Fruit fly (Drosophila melanogaster): ENCODE data around the gene Trpml.

The Trpml gene

DNA sequence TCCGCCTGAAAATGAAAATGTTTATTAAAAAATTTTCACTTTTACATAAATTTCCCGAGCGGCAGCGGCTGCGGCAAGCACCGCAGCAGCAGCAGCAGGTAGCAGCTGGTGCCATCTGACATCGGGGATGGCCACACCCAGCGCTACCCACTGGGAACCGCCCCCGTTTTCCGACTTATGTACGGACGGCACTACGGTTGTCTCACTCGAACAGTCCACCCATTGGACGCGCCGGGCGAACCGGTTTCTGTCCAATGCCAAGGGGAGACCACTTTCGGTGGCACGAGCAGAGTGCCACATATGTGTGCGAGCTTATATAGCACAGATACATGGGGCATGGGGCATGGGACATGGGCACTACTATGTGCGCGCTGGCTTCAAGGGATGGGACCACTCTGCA lies 35.2 kb downstream of the Trpml start:
- TF ChIP-seq Eip78C (GFP tag) (no peak), Smox (GFP tag; optimal IDR thresholded peaks at IDR 0.05) (no peak), vri (GFP tag; optimal IDR thresholded peaks at IDR 0.05) (no peak), CG11762 (GFP tag; optimal IDR thresholded peaks at IDR 0.05; ENCODE audit: insufficient read depth) (no peak), Eip93F (GFP tag; optimal IDR thresholded peaks at IDR 0.05) (no peak), CG8632 (GFP tag; optimal IDR thresholded peaks at IDR 0.05) (no peak), CG6854 (GFP tag; optimal IDR thresholded peaks at IDR 0.05) (no peak), Ets21C (GFP tag; optimal IDR thresholded peaks at IDR 0.05) (no peak), Hr39 (GFP tag; optimal IDR thresholded peaks at IDR 0.05) (no peak), Eip75B (GFP tag; optimal IDR thresholded peaks at IDR 0.05) (no peak), CG8319 (GFP tag; optimal IDR thresholded peaks at IDR 0.05) (no peak), fd59A (GFP tag; optimal IDR thresholded peaks at IDR 0.05) (no peak), CG16779 (tag; optimal IDR thresholded peaks at IDR 0.05) (no peak), Sox14 (GFP tag; optimal IDR thresholded peaks at IDR 0.05) (no peak), net (GFP tag; optimal IDR thresholded peaks at IDR 0.05) (no peak), lz (GFP tag; optimal IDR thresholded peaks at IDR 0.05) (no peak), CG6276 (GFP tag; optimal IDR thresholded peaks at IDR 0.05) (no peak)

DNA sequence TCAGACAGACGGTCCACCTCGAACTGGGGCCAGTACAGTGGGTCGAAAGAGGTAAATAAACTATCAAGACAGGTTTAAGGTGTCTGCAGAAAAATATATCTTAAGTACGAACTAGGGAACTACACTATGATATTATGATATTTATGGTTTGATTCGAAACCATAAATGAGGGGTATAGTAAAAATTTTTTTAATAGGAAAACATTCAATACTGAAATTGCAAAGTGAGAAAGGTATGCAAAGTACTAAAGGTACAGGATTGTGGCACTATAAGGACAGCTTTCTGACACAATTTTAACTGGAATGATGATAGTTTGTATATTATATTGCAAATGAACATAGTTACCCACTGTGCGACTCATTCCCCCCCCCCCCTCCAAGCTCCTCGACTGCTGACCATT lies 42.1 kb downstream of the Trpml start:
- peak; percentile 39 for TF ChIP-seq CG6808 (GFP tag; optimal IDR thresholded peaks at IDR 0.05)
- TF ChIP-seq CG6792 (GFP tag; optimal IDR thresholded peaks at IDR 0.05), result peak; percentile 51
- TF ChIP-seq fkh (GFP tag; optimal IDR thresholded peaks at IDR 0.05), result no peak
- TF ChIP-seq eg (GFP tag; IDR thresholded peaks at IDR 0.05), result no peak
- no peak for TF ChIP-seq CG6163 (GFP tag; IDR thresholded peaks at IDR 0.05)
- TF ChIP-seq CG8119 (GFP tag; IDR thresholded peaks at IDR 0.05), result peak; percentile 48; the same call in 1 of the 3 replicates
- TF ChIP-seq OdsH (GFP tag; optimal IDR thresholded peaks at IDR 0.05), result peak; percentile 34
- TF ChIP-seq Hr4 (GFP tag; optimal IDR thresholded peaks at IDR 0.05), result no peak
- peak; percentile 35 for TF ChIP-seq spab (GFP tag; optimal IDR thresholded peaks at IDR 0.05)
- no peak for TF ChIP-seq net (GFP tag; optimal IDR thresholded peaks at IDR 0.05)
- TF ChIP-seq Ets96B (tag; optimal IDR thresholded peaks at IDR 0.05), result no peak
- TF ChIP-seq CG3032 (tag; optimal IDR thresholded peaks at IDR 0.05), result peak; percentile 19
- peak; percentile 32 for TF ChIP-seq CG10669 (GFP tag; optimal IDR thresholded peaks at IDR 0.05)
- peak; percentile 13 for TF ChIP-seq CG9139 (GFP tag; optimal IDR thresholded peaks at IDR 0.05)
- peak; percentile 15 for TF ChIP-seq Sox102F (GFP tag; optimal IDR thresholded peaks at IDR 0.05)
- no peak for TF ChIP-seq Lpt (GFP tag; optimal IDR thresholded peaks at IDR 0.05)
- no peak for TF ChIP-seq Blimp-1 (GFP tag; optimal IDR thresholded peaks at IDR 0.05)
- peak; percentile 40 for TF ChIP-seq CG34406 (GFP tag; optimal IDR thresholded peaks at IDR 0.05)
- peak; percentile 21 for TF ChIP-seq Sox14 (GFP tag; optimal IDR thresholded peaks at IDR 0.05)
- no peak for TF ChIP-seq Smox (GFP tag; optimal IDR thresholded peaks at IDR 0.05)
- TF ChIP-seq Hr39 (GFP tag; optimal IDR thresholded peaks at IDR 0.05), result peak; percentile 37
- TF ChIP-seq CG15336 (GFP tag; IDR thresholded peaks at IDR 0.05), result peak; percentile 42; the same call in 1 of the 2 replicates
- peak; percentile 7 for TF ChIP-seq dac (GFP tag; optimal IDR thresholded peaks at IDR 0.05)
- peak; percentile 56 for TF ChIP-seq topi (GFP tag; optimal IDR thresholded peaks at IDR 0.05)
- TF ChIP-seq Sox15 (GFP tag; optimal IDR thresholded peaks at IDR 0.05), result no peak
- peak; percentile 37 for TF ChIP-seq achi (GFP tag; optimal IDR thresholded peaks at IDR 0.05)
- peak; percentile 76 for TF ChIP-seq svp (GFP tag)
- peak; percentile 19 for TF ChIP-seq CG11762 (GFP tag; optimal IDR thresholded peaks at IDR 0.05; ENCODE audit: insufficient read depth)
- no peak for TF ChIP-seq CG1621 (tag; optimal IDR thresholded peaks at IDR 0.05)
- TF ChIP-seq pdm3 (GFP tag; optimal IDR thresholded peaks at IDR 0.05), result peak; percentile 16
- peak; percentile 52 for TF ChIP-seq lz (GFP tag; optimal IDR thresholded peaks at IDR 0.05)
- TF ChIP-seq CG11294 (GFP tag; IDR thresholded peaks at IDR 0.05), result no peak
- TF ChIP-seq dsx (GFP tag; optimal IDR thresholded peaks at IDR 0.05; ENCODE audit: poor library complexity, severe bottlenecking), result no peak
- TF ChIP-seq fd85E (GFP tag; optimal IDR thresholded peaks at IDR 0.05), result no peak
- TF ChIP-seq Met (GFP tag; optimal IDR thresholded peaks at IDR 0.05), result peak; percentile 52
- peak; percentile 56 for TF ChIP-seq CG32006 (GFP tag; optimal IDR thresholded peaks at IDR 0.05)
- no peak for TF ChIP-seq vri (GFP tag; optimal IDR thresholded peaks at IDR 0.05)
- TF ChIP-seq Gug (GFP tag; IDR thresholded peaks at IDR 0.05), result no peak
- peak in 1 of 2 experiments; percentile 38 for TF ChIP-seq ss (GFP tag; optimal IDR thresholded peaks at IDR 0.05)
- no peak for TF ChIP-seq CG8632 (GFP tag; optimal IDR thresholded peaks at IDR 0.05)
- TF ChIP-seq CG6276 (GFP tag; optimal IDR thresholded peaks at IDR 0.05), result peak; percentile 1

All from whole organism, prepupa.